Fruit fly (Drosophila melanogaster) whole organism, prepupa: ENCODE measurements around the gene Sdic3.
"Not testable (repeated sequence)": the region's sequence is repeated elsewhere in the genome, so short reads cannot be mapped to it uniquely, and the experiment has no call there.

Source experiments
- CG3919 ChIP-seq: fragments of 200-800 bp; sonication (Bioruptor generic); optimal IDR thresholded peaks from 3 replicates; lab custom pipeline; 2016; ENCODE audit warnings: missing biosample characterization, missing genetic modification characterization
- topi ChIP-seq: fragments of 200-800 bp; sonication (Bioruptor generic); optimal IDR thresholded peaks from 3 replicates; lab custom pipeline; 2016; ENCODE audit warnings: missing biosample characterization, missing genetic modification characterization

DNA sequence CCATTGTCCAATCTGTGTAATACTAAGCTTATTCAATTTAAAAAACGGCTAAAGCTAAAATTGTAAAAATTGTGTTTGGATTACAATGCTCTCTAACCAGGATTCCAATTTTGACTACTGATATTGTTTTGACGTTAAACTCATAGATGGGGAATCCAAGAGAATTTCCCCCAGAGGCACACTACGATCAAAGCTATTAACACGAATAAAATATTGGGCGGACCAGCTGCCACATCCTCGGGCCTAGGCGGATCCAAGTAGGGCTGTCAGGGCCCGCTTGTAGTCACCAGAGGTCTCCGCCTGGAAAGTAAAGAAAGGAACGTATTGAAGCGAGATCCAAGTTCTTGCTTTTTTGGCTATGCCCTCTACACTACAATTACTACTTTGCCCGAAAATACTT lies 7.8 kb upstream of the Sdic3 start, which contains the start of gene SdicA:
- not testable (repeated sequence) for TF ChIP-seq topi, CG3919 (GFP tag; lab: Kevin White, UChicago)
